Worm (Caenorhabditis elegans): Measurements from ENCODE around the gene F10D7.3.

The F10D7.3 gene

DNA sequence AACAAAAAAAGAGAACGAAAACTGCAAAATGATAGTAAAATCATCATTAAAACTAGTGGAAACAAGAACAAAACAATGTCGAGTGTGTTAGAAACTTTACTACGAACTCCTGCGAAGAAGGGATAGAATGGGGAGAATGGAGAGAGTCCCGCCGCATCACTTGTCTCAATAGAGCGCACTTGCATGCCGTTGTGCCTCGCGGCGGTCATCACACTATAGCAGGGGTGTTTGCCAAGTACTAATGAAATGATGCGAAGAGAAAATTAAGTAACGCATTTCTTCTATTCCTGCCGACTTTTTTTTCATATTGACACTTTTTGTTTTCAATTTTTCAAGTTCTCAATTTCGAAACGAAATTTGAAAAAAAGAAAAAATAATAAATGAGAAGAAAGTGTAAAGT lies 17.7 kb upstream of the F10D7.3 start (continued):
- peak; percentile 72 for TF ChIP-seq ceh-31 (tag; optimal IDR thresholded peaks at IDR 0.05)
- TF ChIP-seq fkh-6 (tag; optimal IDR thresholded peaks at IDR 0.05), result no peak
- no peak for TF ChIP-seq pat-9 (tag; optimal IDR thresholded peaks at IDR 0.05)
- TF ChIP-seq pag-3 (tag; optimal IDR thresholded peaks at IDR 0.05; ENCODE audit: borderline replicate concordance), result no peak
- TF ChIP-seq ceh-14 (tag; optimal IDR thresholded peaks at IDR 0.05), result peak; percentile 67
- TF ChIP-seq ztf-16 (tag; optimal IDR thresholded peaks at IDR 0.05), result no peak
- TF ChIP-seq gmeb-2 (tag; optimal IDR thresholded peaks at IDR 0.05), result no peak
- no peak for TF ChIP-seq pax-1 (tag; optimal IDR thresholded peaks at IDR 0.05)
- peak; percentile 24 for TF ChIP-seq syd-9 (tag; optimal IDR thresholded peaks at IDR 0.05)
- TF ChIP-seq elt-2 (tag; optimal IDR thresholded peaks at IDR 0.05), result no peak
- TF ChIP-seq ceh-30 (tag; optimal IDR thresholded peaks at IDR 0.05), result no peak
- TF ChIP-seq ama-1 (optimal IDR thresholded peaks at IDR 0.05), result no peak
- peak; percentile 91 for TF ChIP-seq unc-42 (tag; optimal IDR thresholded peaks at IDR 0.05)
- TF ChIP-seq pha-2 (tag; optimal IDR thresholded peaks at IDR 0.05), result no peak
- TF ChIP-seq fkh-10 (GFP tag; optimal IDR thresholded peaks at IDR 0.05), result no peak
- no peak for TF ChIP-seq T23F11.4 (GFP tag; optimal IDR thresholded peaks at IDR 0.05)
- peak; percentile 56 for TF ChIP-seq ceh-18 (tag; optimal IDR thresholded peaks at IDR 0.05)
- TF ChIP-seq pros-1 (tag; optimal IDR thresholded peaks at IDR 0.05), result no peak
- no peak for TF ChIP-seq ceh-45 (GFP tag; IDR thresholded peaks at IDR 0.05)
- no peak for TF ChIP-seq dmd-4 (tag; optimal IDR thresholded peaks at IDR 0.05; ENCODE audit: borderline replicate concordance)
- TF ChIP-seq lin-11 (tag; optimal IDR thresholded peaks at IDR 0.05), result no peak
- TF ChIP-seq rnt-1 (tag; optimal IDR thresholded peaks at IDR 0.05), result peak; percentile 29

DNA sequence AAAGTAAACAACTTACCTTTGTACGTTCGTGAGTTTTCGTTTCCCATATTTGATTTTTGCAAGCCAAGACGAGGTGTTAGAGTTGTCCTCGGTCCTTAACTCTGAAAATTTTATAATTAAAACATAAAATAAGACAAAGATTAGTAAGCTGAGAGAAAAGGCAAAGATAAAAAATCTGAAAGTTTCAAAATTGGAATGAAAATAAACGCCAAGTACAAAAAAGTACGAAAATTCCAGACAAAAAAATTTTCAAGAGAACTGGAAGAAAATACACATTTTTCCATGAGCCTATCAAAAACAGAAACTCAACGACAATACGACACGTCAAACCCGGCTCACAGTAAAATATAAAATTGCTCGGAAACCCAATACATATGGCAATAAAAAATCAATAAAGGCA lies 17.1 kb upstream of the F10D7.3 start, which contains the start of gene F10D7.5:
Gene F10D7.5, minus strand, starts transcription at position 101 of the 400 bp plus-strand sequence.
- TF ChIP-seq madf-2 (tag; optimal IDR thresholded peaks at IDR 0.05) (no peak), nhr-11 (tag; optimal IDR thresholded peaks at IDR 0.05) (no peak), sdc-2 (tag; optimal IDR thresholded peaks at IDR 0.05) (no peak), lin-11 (tag; optimal IDR thresholded peaks at IDR 0.05) (no peak), hlh-13 (GFP tag; optimal IDR thresholded peaks at IDR 0.05) (no peak), K02D7.2 (tag; optimal IDR thresholded peaks at IDR 0.05) (no peak), unc-86 (tag; optimal IDR thresholded peaks at IDR 0.05) (no peak), sox-4 (tag; optimal IDR thresholded peaks at IDR 0.05) (no peak), lim-6 (tag; optimal IDR thresholded peaks at IDR 0.05) (no peak), gmeb-2 (tag; optimal IDR thresholded peaks at IDR 0.05) (no peak), T23F11.4 (GFP tag; optimal IDR thresholded peaks at IDR 0.05) (no peak), elt-2 (tag; optimal IDR thresholded peaks at IDR 0.05) (no peak), pqm-1 (tag; optimal IDR thresholded peaks at IDR 0.05) (no peak), Y22D7AL.16 (tag; optimal IDR thresholded peaks at IDR 0.05) (no peak), syd-9 (tag; optimal IDR thresholded peaks at IDR 0.05) (no peak), ttx-3 (tag; optimal IDR thresholded peaks at IDR 0.05) (no peak), ceh-9 (tag; optimal IDR thresholded peaks at IDR 0.05) (no peak), pha-2 (tag; optimal IDR thresholded peaks at IDR 0.05) (no peak)

DNA sequence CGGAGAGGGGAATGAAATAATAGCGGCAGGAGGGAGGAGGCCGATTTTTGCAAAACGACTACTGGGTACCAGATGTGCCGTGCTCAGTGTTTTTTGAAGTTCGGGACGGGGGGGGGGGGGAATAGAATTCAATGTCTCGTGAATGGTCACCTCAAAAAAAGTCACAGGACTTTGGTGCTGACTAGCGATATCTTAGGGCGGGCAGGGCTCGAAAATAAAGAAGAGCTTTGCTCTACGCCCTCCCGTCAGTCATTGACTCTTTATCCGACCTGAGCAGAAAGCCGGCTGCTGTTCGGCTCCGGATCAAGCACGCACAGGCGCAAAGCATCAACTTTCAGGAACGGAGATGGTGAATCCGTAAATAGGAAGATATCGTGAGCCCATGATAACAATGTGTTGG lies 16.1 kb upstream of the F10D7.3 start:
- TF ChIP-seq ceh-45 (GFP tag; IDR thresholded peaks at IDR 0.05), result no peak
- TF ChIP-seq npax-4 (tag; optimal IDR thresholded peaks at IDR 0.05), result no peak
- TF ChIP-seq tbx-2 (tag; optimal IDR thresholded peaks at IDR 0.05), result no peak
- no peak for TF ChIP-seq ceh-14 (tag; optimal IDR thresholded peaks at IDR 0.05)
- no peak for TF ChIP-seq C08G9.2 (tag; optimal IDR thresholded peaks at IDR 0.05)
- TF ChIP-seq ceh-31 (tag; optimal IDR thresholded peaks at IDR 0.05), result no peak
- no peak for TF ChIP-seq eyg-1 (tag; optimal IDR thresholded peaks at IDR 0.05)
- no peak for TF ChIP-seq pha-4 (tag; optimal IDR thresholded peaks at IDR 0.05)
- TF ChIP-seq ama-1 (optimal IDR thresholded peaks at IDR 0.05), result no peak
- no peak for TF ChIP-seq ceh-2 (tag; optimal IDR thresholded peaks at IDR 0.05)
- TF ChIP-seq ref-2 (tag; optimal IDR thresholded peaks at IDR 0.05), result no peak
- TF ChIP-seq dmd-4 (tag; optimal IDR thresholded peaks at IDR 0.05; ENCODE audit: borderline replicate concordance), result no peak
- no peak for TF ChIP-seq pqm-1 (tag; optimal IDR thresholded peaks at IDR 0.05)
- no peak for TF ChIP-seq hlh-6 (tag; optimal IDR thresholded peaks at IDR 0.05)
- TF ChIP-seq ztf-16 (tag; optimal IDR thresholded peaks at IDR 0.05), result no peak
- TF ChIP-seq K02D7.2 (tag; optimal IDR thresholded peaks at IDR 0.05), result no peak
- TF ChIP-seq hlh-13 (GFP tag; optimal IDR thresholded peaks at IDR 0.05), result no peak
- TF ChIP-seq ceh-6 (GFP tag; optimal IDR thresholded peaks at IDR 0.05), result no peak
